Worm (Caenorhabditis elegans): ENCODE data around the gene Y37E11AL.2.

DNA sequence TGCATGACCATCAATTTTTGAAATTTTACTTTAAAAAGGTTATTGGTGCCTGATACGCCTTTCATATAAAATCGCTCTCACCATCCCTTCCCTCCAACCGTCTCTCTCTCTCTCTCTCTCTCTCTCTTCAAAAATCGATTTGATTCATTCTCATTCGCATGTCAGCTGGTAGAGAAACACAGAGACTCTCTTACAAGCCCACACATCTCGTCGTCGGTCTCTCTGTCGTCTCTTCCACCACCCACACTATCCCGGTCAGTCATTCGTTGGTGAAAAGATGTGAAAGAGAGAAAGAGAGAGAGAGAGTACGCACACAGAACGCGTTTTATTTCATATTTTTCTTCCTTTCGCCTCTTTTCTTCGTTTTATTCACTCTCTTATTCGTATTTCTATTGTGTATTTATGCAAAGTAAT lies 44.1 kb downstream of the Y37E11AL.2 start:
- TF ChIP-seq ceh-13 (GFP tag; optimal IDR thresholded peaks at IDR 0.05), result no peak
- TF ChIP-seq ama-1 (optimal IDR thresholded peaks at IDR 0.05), result no peak
- no peak for TF ChIP-seq flt-1 (GFP tag; IDR thresholded peaks at IDR 0.05)
- TF ChIP-seq scrt-1 (GFP tag; IDR thresholded peaks at IDR 0.05), result no peak
- TF ChIP-seq aly-1 (tag; optimal IDR thresholded peaks at IDR 0.05), result no peak
